Worm (Caenorhabditis elegans): ENCODE results near the gene F43E2.11.
"Not testable (repeated sequence)": the region's sequence is repeated elsewhere in the genome, so short reads cannot be mapped to it uniquely, and the experiment has no call there.

F43E2.11 gene

DNA sequence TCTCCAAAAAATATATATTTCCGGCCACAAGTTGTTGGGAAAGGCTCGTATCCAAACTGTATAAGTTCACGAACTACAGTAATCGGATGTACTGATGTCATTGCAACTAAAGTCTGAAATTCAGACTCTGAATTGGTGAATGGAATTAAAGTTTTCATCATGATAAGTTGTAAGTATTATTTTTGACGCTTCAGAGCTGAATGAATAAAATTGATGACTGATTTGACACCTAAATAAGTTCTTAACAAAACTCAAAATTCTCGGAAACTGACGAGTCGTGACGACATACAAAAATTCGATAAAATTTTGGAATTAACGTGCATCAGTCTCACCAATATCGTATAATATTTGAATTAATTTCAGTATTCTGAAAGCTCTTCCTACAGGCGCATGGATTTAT, at the start of gene F43E2.11:
Gene F43E2.11, minus strand, starts transcription at position 101 of the 400 bp plus-strand sequence.
- not testable (repeated sequence) for TF ChIP-seq unc-62 (GFP tag; optimal IDR thresholded peaks at IDR 0.05)

DNA sequence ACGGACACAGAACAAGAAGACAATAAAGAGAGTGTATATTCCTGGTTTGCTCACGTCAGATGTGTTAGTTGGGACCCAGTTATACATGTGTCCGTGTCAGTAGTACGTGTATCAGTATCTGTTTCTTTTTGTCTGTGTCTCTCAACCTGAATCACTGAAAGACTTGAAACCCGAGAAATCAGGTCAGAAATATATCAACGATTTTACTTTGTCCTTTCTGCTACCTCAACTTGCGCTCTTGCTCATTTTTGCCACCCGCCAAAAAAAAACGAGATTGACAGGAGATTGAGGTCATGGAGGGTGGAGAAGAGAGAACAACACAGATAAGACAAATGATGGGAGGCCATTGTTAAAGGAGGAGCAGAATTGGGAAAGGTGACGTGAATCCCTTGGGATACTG, 49.5 kb upstream of the F43E2.11 start:
- TF ChIP-seq unc-62 (GFP tag; optimal IDR thresholded peaks at IDR 0.05), result no peak

DNA sequence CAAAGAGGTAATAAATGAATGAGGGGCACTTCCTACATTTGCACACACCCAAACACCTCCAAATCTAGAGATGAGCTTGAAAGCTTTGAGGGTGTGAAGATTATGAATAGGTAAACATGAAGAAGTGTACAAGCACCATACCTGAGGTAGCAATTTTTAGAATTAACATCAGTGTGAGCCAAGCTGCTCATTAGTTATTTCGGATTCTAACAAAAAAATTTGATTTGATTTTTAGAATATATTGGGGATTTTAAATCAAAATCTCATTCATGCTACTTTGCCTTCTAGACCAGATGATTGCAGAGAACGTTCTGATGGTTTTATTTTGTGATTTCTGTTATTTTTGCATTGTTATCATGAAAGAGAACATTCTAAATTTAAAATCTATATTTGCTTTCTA, 43.7 kb upstream of the F43E2.11 start:
- TF ChIP-seq unc-62 (GFP tag; optimal IDR thresholded peaks at IDR 0.05), result no peak

DNA sequence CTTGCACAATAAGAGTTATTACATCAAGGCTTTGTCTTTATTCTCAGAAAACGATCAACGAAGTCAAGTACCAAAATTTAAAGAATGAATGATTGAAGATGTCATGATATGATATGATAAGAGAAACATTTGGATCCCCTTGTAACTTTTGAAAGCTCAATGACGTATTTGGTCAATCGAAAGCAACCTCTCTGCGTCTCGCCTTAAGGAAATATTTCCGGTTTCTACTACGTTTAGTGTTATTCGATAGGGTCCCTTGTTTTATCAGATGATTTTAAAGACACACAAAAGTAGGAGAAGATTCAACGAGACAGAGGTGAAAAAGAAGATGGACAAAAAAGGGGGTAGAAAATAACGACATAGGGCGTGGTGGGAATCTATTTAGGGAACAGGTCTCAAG, 43.2 kb upstream of the F43E2.11 start:
- no peak for TF ChIP-seq unc-62 (GFP tag; optimal IDR thresholded peaks at IDR 0.05)

DNA sequence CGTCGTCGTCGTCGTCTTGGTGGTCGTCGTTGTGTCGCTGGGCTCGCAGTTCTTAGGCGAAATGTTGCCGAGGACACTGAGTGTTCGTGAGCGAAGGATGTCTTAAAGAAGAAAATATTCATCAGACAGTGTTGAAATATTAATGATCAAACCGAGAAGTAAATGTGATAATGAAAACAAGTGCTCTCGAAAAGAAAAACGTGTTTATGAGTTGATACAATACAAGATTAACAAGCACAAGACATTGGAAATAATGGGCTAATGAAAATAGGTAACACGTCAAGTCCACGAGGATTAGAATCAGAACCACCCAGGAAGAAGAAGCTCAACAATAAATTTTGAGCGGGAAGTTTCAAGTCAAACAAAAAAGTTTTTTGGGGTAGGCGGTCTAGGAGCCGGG, 41.8 kb upstream of the F43E2.11 start, which contains the start of gene K02A2.5:
Gene K02A2.5, minus strand, starts transcription at position 101 of the 400 bp plus-strand sequence.
- TF ChIP-seq unc-62 (GFP tag; optimal IDR thresholded peaks at IDR 0.05), result no peak

DNA sequence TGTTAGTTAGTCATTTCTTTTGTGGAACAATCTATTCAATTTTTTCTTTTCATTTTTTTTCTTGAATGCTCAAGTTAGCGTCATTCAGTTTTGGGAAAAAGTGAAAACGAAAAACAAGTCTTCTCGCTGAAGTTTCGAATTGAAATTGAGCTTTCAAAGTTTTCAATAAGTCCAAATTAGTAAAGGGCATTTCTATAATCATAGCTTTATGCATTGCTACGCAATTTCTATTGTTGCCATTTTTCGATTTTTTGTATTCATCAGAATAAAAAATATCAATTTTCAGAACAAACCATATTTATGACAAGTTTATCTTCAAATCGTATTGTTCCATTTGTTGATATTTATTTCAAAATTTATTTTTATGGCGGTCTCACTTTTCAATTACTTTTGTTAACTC, 38.1 kb upstream of the F43E2.11 start, which contains the start of gene srd-55:
Gene srd-55, plus strand, starts transcription at position 301 of the 400 bp plus-strand sequence.
- TF ChIP-seq unc-62 (GFP tag; optimal IDR thresholded peaks at IDR 0.05), result no peak

DNA sequence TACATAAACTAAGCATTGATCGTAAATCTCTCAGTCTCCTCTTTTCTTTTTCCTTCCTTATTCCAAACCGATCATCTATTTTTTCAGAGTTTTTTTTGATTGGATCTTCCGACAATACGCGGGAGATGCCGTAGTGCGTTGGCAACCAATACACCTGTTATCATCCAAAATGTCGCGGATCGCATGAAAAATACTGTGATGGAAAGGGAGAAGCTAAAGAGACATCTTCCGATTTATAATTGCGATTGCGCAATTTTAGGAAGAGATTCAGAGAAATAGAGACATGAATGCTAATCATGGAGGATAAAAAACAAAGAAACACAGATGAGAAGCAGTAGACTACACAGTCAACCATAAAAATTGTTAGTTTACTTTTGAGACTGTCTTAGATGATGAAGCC, 36.3 kb upstream of the F43E2.11 start:
- TF ChIP-seq unc-62 (GFP tag; optimal IDR thresholded peaks at IDR 0.05), result no peak

DNA sequence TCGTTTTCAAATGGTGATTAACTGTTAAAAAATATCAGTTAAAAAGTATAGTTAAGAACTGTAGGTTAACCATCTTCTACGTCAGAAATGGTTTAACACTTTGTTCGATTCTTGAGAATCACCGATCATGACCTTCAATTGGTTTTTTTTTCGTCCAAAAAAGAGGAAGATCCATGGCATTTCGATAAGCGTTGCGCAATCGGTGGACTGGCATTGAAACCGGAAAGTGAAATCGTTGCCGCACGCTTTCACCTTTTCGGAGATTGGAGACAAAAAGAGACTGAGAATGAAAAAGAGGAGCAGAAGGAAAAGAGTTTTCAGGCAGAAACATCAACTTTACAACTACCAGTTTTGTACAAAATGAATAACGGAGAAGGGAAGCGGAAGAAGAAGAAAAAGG, 35.2 kb upstream of the F43E2.11 start:
- TF ChIP-seq unc-62 (GFP tag; optimal IDR thresholded peaks at IDR 0.05), result no peak

DNA sequence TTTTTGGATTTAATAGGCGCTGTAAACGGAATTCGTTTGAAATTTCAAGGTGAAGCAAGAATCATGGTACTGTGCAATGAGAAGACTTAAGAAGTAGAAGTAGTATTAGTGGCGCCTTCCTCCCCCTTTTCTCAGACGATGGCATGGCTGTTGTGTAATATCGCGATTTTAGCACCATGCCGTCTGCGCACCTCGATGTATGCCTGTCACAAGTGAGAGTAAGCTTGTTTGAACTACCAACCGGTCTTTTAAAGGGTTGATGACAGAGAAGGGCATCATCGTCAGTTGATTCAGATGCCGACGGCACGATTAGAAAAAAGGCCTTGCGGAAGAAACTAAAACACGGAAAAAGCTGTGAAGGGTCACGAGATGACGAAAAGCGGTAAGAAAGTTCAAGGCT, 33.9 kb upstream of the F43E2.11 start:
- no peak for TF ChIP-seq unc-62 (GFP tag; optimal IDR thresholded peaks at IDR 0.05)

DNA sequence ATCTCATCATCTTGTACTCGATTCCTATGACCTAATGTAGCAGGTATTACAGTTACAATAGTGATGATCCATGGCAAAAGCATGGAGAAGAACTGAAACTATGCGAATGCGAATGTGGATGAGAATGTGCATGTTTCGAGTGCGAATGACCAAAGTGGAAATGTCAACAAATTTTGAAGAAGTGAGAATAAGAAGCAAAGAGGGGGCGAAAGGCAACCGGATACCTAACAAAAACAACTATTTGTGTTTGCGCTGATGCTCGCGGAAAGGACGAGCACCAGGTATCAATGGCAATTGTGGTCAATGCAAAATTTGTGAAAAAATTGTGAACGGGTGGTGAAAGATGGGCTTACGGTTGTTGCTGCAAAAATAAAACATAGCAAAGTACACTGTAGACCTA, 32.5 kb upstream of the F43E2.11 start, which contains the start of gene nas-7:
Gene nas-7, minus strand, starts transcription at position 101 of the 400 bp plus-strand sequence.
- no peak for TF ChIP-seq unc-62 (GFP tag; optimal IDR thresholded peaks at IDR 0.05)

DNA sequence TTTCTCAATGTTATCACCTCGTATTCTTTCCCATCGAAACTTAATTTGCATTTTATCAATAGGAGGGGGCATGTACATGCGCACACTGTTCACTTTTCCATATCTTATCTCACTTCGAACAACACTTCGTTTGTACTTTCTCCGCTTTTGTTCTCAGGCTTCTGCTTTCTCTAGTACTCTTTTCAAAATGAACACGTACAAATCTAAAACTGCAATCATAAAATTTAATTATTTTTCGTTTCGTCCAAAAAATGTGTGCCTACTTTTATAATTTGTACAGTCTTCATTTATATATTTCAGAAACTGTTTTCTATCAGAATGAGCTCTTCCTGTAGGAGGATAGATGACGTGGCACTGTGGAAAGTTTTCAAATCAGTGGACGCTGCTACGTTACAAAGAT, 28.6 kb upstream of the F43E2.11 start, which contains the start of gene C07D10.1:
Gene C07D10.1, plus strand, starts transcription at position 301 of the 400 bp plus-strand sequence.
- no peak for TF ChIP-seq unc-62 (GFP tag; optimal IDR thresholded peaks at IDR 0.05)

DNA sequence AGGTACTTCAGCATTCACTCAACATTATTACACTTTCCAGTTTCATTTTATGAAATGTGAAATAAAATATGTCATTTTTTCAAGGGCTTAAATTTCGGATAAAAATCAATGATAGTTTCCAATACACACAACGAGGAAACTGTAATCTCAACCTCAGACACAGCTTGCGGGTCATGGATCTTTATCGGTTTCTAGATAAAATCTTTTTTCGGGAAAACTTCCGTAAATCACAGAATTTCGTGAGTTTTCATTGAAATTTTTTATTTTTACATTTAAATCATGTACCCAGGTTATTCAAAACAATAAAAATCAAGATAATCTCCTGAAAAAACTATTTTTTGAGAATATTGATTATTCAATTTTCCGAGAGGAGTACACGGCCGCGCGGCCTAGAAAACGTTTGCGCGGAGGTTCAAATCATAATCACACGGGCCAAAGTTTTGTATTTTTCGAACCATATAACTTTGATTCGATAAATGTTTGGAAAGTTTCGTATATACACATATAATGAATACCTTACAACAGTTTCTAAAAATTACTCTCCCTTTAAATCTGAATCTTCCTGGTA, 27.3 kb upstream of the F43E2.11 start:
- no peak for TF ChIP-seq unc-62 (GFP tag; optimal IDR thresholded peaks at IDR 0.05)

DNA sequence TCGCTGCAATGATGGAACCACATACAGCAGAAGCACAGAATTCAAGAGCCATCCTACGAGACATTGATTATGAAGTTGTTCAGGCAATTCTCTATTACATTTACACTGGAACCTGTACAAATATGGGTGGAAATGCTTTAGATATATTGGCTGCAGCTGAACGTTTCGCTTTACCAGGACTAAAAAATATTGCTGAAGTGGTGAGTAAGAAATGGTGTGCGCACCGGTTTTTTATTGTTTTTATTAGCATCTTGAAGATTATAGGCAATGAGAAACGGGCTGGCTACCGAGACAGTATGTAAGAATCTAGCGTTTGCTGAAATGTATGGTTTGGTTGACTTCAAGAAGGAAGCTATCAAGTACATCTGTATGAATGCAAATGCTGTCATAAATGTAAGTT, 26.0 kb upstream of the F43E2.11 start:
- TF ChIP-seq unc-62 (GFP tag; optimal IDR thresholded peaks at IDR 0.05), result no peak

DNA sequence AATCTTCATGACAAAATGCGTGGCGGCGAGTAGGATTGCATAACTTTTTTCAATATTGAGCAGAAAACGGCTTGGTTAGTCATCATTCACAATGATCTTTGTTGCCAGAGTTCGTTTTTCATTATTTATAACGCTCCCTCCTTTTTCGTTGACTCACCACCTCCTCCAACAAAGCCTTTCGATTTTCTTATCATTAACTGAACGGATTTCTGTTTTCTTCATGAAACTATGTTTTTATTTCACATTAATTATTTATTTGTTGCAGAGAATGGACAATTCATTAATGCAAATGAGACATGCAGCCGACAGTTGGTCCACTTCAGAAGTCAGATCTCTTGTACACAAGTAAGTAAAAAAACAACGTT, 24.6 kb upstream of the F43E2.11 start, which contains the start of gene bath-44:
Gene bath-44, plus strand, starts transcription at position 266 of the 365 bp plus-strand sequence.
- no peak for TF ChIP-seq unc-62 (GFP tag; optimal IDR thresholded peaks at IDR 0.05)

DNA sequence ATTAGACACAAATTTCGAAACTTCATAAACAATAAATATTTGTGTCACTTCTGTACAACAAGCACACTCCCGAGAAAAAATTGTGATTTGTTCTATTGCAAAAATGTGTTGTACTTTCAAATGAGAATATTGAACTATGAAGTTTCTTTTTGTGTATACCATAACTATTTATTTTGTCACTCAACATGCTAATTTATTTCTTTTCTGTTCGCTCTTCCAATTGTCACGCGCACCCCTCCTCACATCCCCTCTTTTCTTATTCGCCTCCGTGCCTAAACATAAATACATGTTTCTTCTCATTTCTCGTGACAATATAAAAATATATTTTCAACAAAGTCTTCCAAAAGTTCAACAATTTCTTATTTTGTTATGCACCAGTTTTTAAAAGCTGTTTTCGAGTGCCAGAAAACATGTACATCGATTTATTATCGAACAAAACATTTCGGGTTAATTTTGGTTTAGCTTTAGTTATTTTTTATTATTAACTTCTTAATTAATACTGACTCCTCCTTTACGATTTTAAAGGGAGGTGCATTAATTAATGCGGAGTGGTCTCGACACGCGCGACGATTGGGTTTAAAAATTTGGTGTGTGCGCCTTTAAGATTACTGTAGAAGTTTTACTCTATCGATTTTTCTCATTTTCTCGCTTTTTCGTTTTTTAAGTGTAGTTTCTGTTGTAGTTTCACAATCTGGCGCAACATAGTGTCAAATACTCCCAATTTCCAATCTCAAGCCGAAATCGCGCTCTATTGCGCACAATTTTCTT, 24.0 kb upstream of the F43E2.11 start:
- TF ChIP-seq unc-62 (GFP tag; optimal IDR thresholded peaks at IDR 0.05), result no peak

DNA sequence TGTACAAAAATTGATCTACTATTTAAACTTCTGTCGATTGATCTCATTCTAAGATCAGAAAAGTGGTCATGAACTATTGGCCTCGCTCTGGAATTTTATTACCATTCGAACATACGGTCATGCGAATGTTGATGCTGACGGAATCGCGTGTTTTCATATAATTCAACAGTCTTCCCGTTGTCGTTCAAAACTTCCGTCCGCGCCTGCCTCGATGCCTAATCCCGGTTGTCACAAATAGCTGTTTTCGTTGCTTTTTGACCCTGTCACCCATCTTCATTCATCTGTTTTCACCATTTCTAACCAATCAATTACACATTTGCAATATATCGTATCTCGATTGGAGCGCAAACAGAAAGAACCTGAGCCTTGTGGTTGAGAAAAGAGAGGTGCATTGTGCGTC, 23.3 kb upstream of the F43E2.11 start:
- no peak for TF ChIP-seq unc-62 (GFP tag; optimal IDR thresholded peaks at IDR 0.05)

DNA sequence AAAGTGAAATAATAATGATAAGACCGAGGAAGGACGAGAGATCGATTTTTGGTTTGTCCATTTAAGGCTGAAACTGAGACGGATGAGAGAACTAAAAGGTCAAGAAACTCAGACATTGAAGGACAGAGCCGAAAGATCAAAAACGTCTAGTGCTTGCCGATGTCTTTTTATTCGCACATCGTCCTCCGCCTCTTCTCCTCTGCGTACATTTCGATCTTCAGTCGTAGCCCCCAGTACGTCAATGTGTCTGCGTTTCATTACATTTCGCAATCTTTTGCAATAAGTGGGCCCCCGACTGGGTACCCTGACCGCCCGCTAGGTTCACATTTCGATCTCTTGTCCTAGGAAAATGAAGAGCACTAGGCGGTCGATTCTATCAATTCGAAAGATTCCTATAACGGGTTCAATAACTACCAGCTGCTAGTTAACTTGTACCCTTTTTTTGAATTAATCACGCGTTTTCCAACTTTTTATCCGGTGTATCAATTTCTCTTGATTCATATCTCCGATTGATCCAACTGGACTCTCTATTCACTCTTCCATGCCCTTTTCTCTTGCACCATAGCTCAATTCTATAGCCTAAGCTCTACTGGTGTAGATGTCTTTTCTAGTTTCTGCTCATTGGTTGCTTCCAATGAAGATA, 22.1 kb upstream of the F43E2.11 start:
- TF ChIP-seq unc-62 (GFP tag; optimal IDR thresholded peaks at IDR 0.05), result no peak

All from whole organism, dauer.